Fruit fly (Drosophila melanogaster): Measurements from ENCODE around the gene GlcAT-S.

Gene GlcAT-S

DNA sequence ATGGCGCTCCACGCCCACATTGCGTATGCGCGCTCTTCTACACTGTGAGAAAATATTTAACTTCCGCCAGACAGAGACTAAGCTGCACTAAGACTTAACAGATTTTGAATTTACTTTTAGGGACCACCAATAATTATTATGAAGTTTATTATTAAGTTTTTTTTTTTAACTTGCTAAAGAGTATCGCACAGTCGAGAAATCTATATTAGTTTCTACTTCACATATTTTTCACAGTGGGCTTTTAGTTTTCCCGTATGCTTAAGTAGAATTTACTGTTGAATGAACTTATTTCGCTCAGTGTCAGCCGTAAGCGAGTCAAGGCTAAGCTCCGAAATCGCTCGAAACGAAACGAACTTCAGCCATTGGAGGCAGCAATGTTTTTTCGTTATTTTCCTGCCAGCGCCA, 44.2 kb downstream of the GlcAT-S start (continued):
- TF ChIP-seq prd (optimal IDR thresholded peaks at IDR 0.05) = no peak
- TF ChIP-seq prd (GFP tag; IDR thresholded peaks at IDR 0.05) = peak; percentile 78
- peak; percentile 46 for TF ChIP-seq CG11247 (GFP tag; IDR thresholded peaks at IDR 0.05)
- TF ChIP-seq CG15479 (GFP tag; optimal IDR thresholded peaks at IDR 0.05) = no peak
- TF ChIP-seq Sry-δ (GFP tag; optimal IDR thresholded peaks at IDR 0.05) = no peak
- peak; percentile 63; the same call in 2 of the 3 replicates for TF ChIP-seq CG34422 (GFP tag; IDR thresholded peaks at IDR 0.05)
- TF ChIP-seq Optix (GFP tag; IDR thresholded peaks at IDR 0.05) = peak; percentile 44; the same call in 1 of the 3 replicates
- TF ChIP-seq unc-4 (GFP tag; IDR thresholded peaks at IDR 0.05; ENCODE audit: partially characterized antibody) = no peak
- peak; percentile 20 for TF ChIP-seq CG2875 (GFP tag; optimal IDR thresholded peaks at IDR 0.05)
- no peak for TF ChIP-seq cad (GFP tag; optimal IDR thresholded peaks at IDR 0.05)
- no peak for TF ChIP-seq Elba2 (GFP tag; optimal IDR thresholded peaks at IDR 0.05)
- no peak for TF ChIP-seq her (GFP tag; optimal IDR thresholded peaks at IDR 0.05)
- TF ChIP-seq sr (GFP tag; IDR thresholded peaks at IDR 0.05) = no peak
- TF ChIP-seq HmgZ (tag; optimal IDR thresholded peaks at IDR 0.05) = peak; percentile 58
- TF ChIP-seq CG18619 (GFP tag; optimal IDR thresholded peaks at IDR 0.05) = peak; percentile 78
- TF ChIP-seq gcm2 (GFP tag; optimal IDR thresholded peaks at IDR 0.05) = peak; percentile 1
- peak; percentile 82 for TF ChIP-seq CG9727 (GFP tag; optimal IDR thresholded peaks at IDR 0.05)
- TF ChIP-seq CG30403 (GFP tag; optimal IDR thresholded peaks at IDR 0.05) = peak; percentile 68
- peak; percentile 32 for TF ChIP-seq CG8388 (GFP tag; optimal IDR thresholded peaks at IDR 0.05)
- peak; percentile 26 for TF ChIP-seq CG31365 (tag; optimal IDR thresholded peaks at IDR 0.05)
- TF ChIP-seq hth (optimal IDR thresholded peaks at IDR 0.05) = no peak
- peak; percentile 58 for TF ChIP-seq D19A (tag; optimal IDR thresholded peaks at IDR 0.05)
- TF ChIP-seq ATbp (GFP tag; optimal IDR thresholded peaks at IDR 0.05) = peak; percentile 64
- TF ChIP-seq slp2 (GFP tag; optimal IDR thresholded peaks at IDR 0.05) = peak; percentile 55
- no peak for TF ChIP-seq CG8290 (GFP tag; optimal IDR thresholded peaks at IDR 0.05)
- TF ChIP-seq CG8290 (tag; optimal IDR thresholded peaks at IDR 0.05) = no peak
- TF ChIP-seq CG10366 (GFP tag; IDR thresholded peaks at IDR 0.05) = peak; percentile 47
- TF ChIP-seq jumu (GFP tag; optimal IDR thresholded peaks at IDR 0.05) = peak; percentile 30
- no peak for TF ChIP-seq Hr39 (optimal IDR thresholded peaks at IDR 0.05)
- peak; percentile 18 for TF ChIP-seq pnt (GFP tag; optimal IDR thresholded peaks at IDR 0.05)
- peak; percentile 50; the same call in 1 of the 2 replicates for TF ChIP-seq ttk (GFP tag; IDR thresholded peaks at IDR 0.05)
- TF ChIP-seq CG17328 (GFP tag; IDR thresholded peaks at IDR 0.05) = peak; percentile 36
- TF ChIP-seq ase (GFP tag; IDR thresholded peaks at IDR 0.05) = peak; percentile 62; the same call in 1 of the 3 replicates
- TF ChIP-seq CG15011 (GFP tag; optimal IDR thresholded peaks at IDR 0.05) = peak; percentile 71
- TF ChIP-seq Jarid2 (GFP tag; optimal IDR thresholded peaks at IDR 0.05) = peak; percentile 37
- 0 out of 2 replicates have a peak, but pooled peaks have one; percentile 9 for TF ChIP-seq CG10321 (GFP tag; IDR thresholded peaks at IDR 0.05)
- peak; percentile 78 for TF ChIP-seq lilli (GFP tag; optimal IDR thresholded peaks at IDR 0.05)
- TF ChIP-seq Hand (GFP tag; optimal IDR thresholded peaks at IDR 0.05) = peak; percentile 89
- peak; percentile 85 for TF ChIP-seq CG11695 (GFP tag; IDR thresholded peaks at IDR 0.05)
- TF ChIP-seq H15 (GFP tag; IDR thresholded peaks at IDR 0.05) = peak; percentile 53; the same call in 1 of the 3 replicates
- peak; percentile 43 for TF ChIP-seq MBD-R2 (GFP tag; IDR thresholded peaks at IDR 0.05)
- TF ChIP-seq eyg (GFP tag; optimal IDR thresholded peaks at IDR 0.05) = peak; percentile 26
- no peak for TF ChIP-seq CTCF (GFP tag; optimal IDR thresholded peaks at IDR 0.05)
- TF ChIP-seq sd (tag; optimal IDR thresholded peaks at IDR 0.05) = peak; percentile 27
- peak; percentile 69 for TF ChIP-seq sug (tag; optimal IDR thresholded peaks at IDR 0.05)
- peak; percentile 62; the same call in 2 of the 3 replicates for TF ChIP-seq jigr1 (GFP tag; IDR thresholded peaks at IDR 0.05)
- peak; percentile 72 for TF ChIP-seq Rfx (GFP tag; IDR thresholded peaks at IDR 0.05)
- no peak; the same call in 1 of the 2 replicates for TF ChIP-seq Rx (GFP tag; IDR thresholded peaks at IDR 0.05)
- TF ChIP-seq CG9437 (GFP tag; optimal IDR thresholded peaks at IDR 0.05) = peak; percentile 68
- peak; percentile 33 for TF ChIP-seq Myb (GFP tag; optimal IDR thresholded peaks at IDR 0.05)
- peak; percentile 61 for TF ChIP-seq E2f1 (GFP tag; IDR thresholded peaks at IDR 0.05)
- TF ChIP-seq Gsc (GFP tag; IDR thresholded peaks at IDR 0.05) = 0 out of 2 replicates have a peak, but pooled peaks have one; percentile 15
- TF ChIP-seq CG6813 (GFP tag; optimal IDR thresholded peaks at IDR 0.05) = peak; percentile 70
- peak; percentile 40 for TF ChIP-seq CG17829 (tag; optimal IDR thresholded peaks at IDR 0.05)

Measured in whole organism, embryonic.